Fruit fly (Drosophila melanogaster): ENCODE measurements around the gene CG13728.

- TF ChIP-seq CG1620 (GFP tag; optimal IDR thresholded peaks at IDR 0.05) (no peak), toe (GFP tag; optimal IDR thresholded peaks at IDR 0.05) (no peak), pad (GFP tag; optimal IDR thresholded peaks at IDR 0.05) (no peak)
Observed at dm6 chr3L:17420610-17421194, 38.2 kb upstream of the CG13728 start.

All from whole organism, adult.